Fruit fly (Drosophila melanogaster): ENCODE measurements around the gene ND-75.

ND-75 gene

dm6 chrX:8205625-8206252, 45.7 kb downstream of the ND-75 start:
- TF ChIP-seq pan (optimal IDR thresholded peaks at IDR 0.05) (no peak), Dll (optimal IDR thresholded peaks at IDR 0.05) (no peak), psq (optimal IDR thresholded peaks at IDR 0.05) (no peak), EcR (GFP tag; optimal IDR thresholded peaks at IDR 0.05) (no peak)

- no peak for TF ChIP-seq pan (optimal IDR thresholded peaks at IDR 0.05)
- no peak for TF ChIP-seq usp (GFP tag; optimal IDR thresholded peaks at IDR 0.05)
- no peak for TF ChIP-seq Dll (optimal IDR thresholded peaks at IDR 0.05)
- no peak for TF ChIP-seq psq (optimal IDR thresholded peaks at IDR 0.05)
- no peak for TF ChIP-seq CG8478 (optimal IDR thresholded peaks at IDR 0.05)
- no peak for TF ChIP-seq EcR (GFP tag; optimal IDR thresholded peaks at IDR 0.05)
These were observed 48.6 kb downstream of the ND-75 start for dm6 chrX:8202724-8203362.

DNA sequence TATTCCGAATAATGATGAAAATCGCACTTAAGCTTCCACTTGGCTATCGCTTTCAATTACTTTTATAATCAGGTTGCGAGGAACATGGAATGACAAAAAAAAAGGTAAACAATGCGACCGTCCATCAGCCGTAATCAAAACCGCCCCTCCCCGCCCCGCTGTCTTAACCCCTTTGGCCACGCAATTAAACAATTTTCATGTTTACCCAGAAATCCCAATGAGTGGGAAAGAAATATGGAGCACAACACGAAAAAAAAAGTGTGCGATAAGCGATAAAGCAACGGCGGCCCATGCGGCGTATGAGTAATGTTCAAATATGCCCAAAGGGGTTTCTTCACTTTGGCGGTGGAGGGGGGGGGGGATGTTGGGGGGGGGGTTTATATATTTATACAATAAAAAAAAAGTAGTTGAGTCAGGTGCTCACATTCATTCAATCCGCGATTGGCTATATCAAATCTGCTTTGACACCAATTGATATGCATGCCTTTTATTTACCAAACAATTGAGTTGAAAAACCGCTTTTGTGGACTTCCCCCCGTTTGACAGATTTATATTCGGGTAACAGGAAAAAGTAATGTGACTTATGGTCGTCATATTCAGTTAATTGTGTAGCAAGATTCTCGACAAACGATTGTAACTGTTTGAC, 52.4 kb downstream of the ND-75 start:
- no peak for TF ChIP-seq EcR (GFP tag; optimal IDR thresholded peaks at IDR 0.05)
- TF ChIP-seq psq (optimal IDR thresholded peaks at IDR 0.05), result no peak

Measured in whole organism.